Fruit fly (Drosophila melanogaster) whole organism, embryonic: ENCODE results near the gene Or7a.
A peak's percentile ranks its signal among the peaks of the same experiment; 100 is the strongest.

Experiments
- Ada2b ChIP-seq: fragments of 200-800 bp; sonication (Bioruptor generic); IDR thresholded peaks from 2 replicates; pipeline ENCODE4 v1.3.6; 2022; ENCODE audit warnings: missing biosample characterization, missing genetic modification characterization
- Blimp-1 ChIP-seq: fragments of 200-800 bp; sonication (Bioruptor generic); optimal IDR thresholded peaks from 3 replicates; lab custom pipeline; 2018; ENCODE audit warnings: missing biosample characterization, missing genetic modification characterization, mild to moderate bottlenecking, moderate library complexity, missing genetic modification reagents
- CG10209 ChIP-seq: fragments of 200-800 bp; sonication (Bioruptor generic); optimal IDR thresholded peaks from 3 replicates; lab custom pipeline; 2017; ENCODE audit warnings: missing biosample characterization, mild to moderate bottlenecking, missing genetic modification characterization, missing genetic modification reagents
- CG1024 ChIP-seq: fragments of 200-800 bp; sonication (Bioruptor generic); IDR thresholded peaks from 2 replicates; pipeline ENCODE4 v1.3.6; 2022; ENCODE audit warnings: missing biosample characterization, missing genetic modification characterization
- CG10366 ChIP-seq: fragments of 200-800 bp; sonication (Bioruptor generic); IDR thresholded peaks from 2 replicates; pipeline ENCODE4 v1.3.6; 2022; ENCODE audit warnings: missing biosample characterization, missing genetic modification characterization
- CG10431 ChIP-seq: fragments of 200-800 bp; sonication (Bioruptor generic); optimal IDR thresholded peaks from 3 replicates; lab custom pipeline; 2018; ENCODE audit warnings: missing biosample characterization, mild to moderate bottlenecking, missing genetic modification characterization
- CG11695 ChIP-seq: fragments of 200-800 bp; sonication (Bioruptor generic); IDR thresholded peaks from 3 replicates; pipeline ENCODE4 v1.3.6; 2022; ENCODE audit warnings: missing biosample characterization, missing genetic modification characterization
- CG12219 ChIP-seq: fragments of 200-800 bp; sonication (Bioruptor generic); optimal IDR thresholded peaks from 3 replicates; lab custom pipeline; 2018; ENCODE audit warnings: missing biosample characterization, mild to moderate bottlenecking, missing genetic modification characterization
- CG12744 ChIP-seq: fragments of 200-800 bp; sonication (Bioruptor generic); optimal IDR thresholded peaks from 2 replicates; lab custom pipeline; 2016; ENCODE audit warnings: missing biosample characterization, missing genetic modification characterization
- CG14050 ChIP-seq: fragments of 200-800 bp; sonication (Bioruptor generic); IDR thresholded peaks from 3 replicates; pipeline ENCODE4 v1.3.6; 2022; ENCODE audit warnings: missing biosample characterization, missing genetic modification characterization
- CG1603 ChIP-seq: fragments of 200-800 bp; sonication (Bioruptor generic); optimal IDR thresholded peaks from 2 replicates; lab custom pipeline; 2019; ENCODE audit warnings: missing biosample characterization, mild to moderate bottlenecking, missing genetic modification characterization, moderate library complexity
- CG17385 ChIP-seq: fragments of 200-800 bp; sonication (Bioruptor generic); optimal IDR thresholded peaks from 3 replicates; lab custom pipeline; 2018; ENCODE audit warnings: missing biosample characterization, mild to moderate bottlenecking, missing genetic modification characterization
- CG17612 ChIP-seq: fragments of 200-800 bp; sonication (Bioruptor generic); IDR thresholded peaks from 2 replicates; pipeline ENCODE4 v1.3.6; 2022; ENCODE audit warnings: missing biosample characterization, missing genetic modification characterization
- CG18011 ChIP-seq: fragments of 200-800 bp; sonication (Bioruptor generic); optimal IDR thresholded peaks from 2 replicates; lab custom pipeline; 2017; ENCODE audit warnings: missing biosample characterization, missing genetic modification characterization, mild to moderate bottlenecking, moderate library complexity, missing genotype
- CG2678 ChIP-seq: fragments of 200-800 bp; sonication (Bioruptor generic); optimal IDR thresholded peaks from 3 replicates; lab custom pipeline; 2019; ENCODE audit warnings: missing biosample characterization, mild to moderate bottlenecking, missing genetic modification characterization, moderate library complexity
- CG30403 ChIP-seq: fragments of 200-800 bp; sonication (Bioruptor generic); optimal IDR thresholded peaks from 3 replicates; lab custom pipeline; 2016; ENCODE audit warnings: missing biosample characterization, missing genetic modification characterization
- CG43689 ChIP-seq: fragments of 200-800 bp; sonication (Bioruptor generic); IDR thresholded peaks from 2 replicates; pipeline ENCODE4 v1.3.6; 2022; ENCODE audit warnings: missing biosample characterization, missing genetic modification characterization
- CG7357 ChIP-seq: fragments of 200-800 bp; sonication (Bioruptor generic); IDR thresholded peaks from 3 replicates; pipeline ENCODE4 v1.3.6; 2022; ENCODE audit warnings: missing biosample characterization, missing genetic modification characterization
- CG8290 ChIP-seq, 3 experiments: fragments of 200-800 bp; sonication (Bioruptor generic); optimal IDR thresholded peaks; 2 replicates each; lab custom pipeline; 2016 to 2019; ENCODE audit warnings: missing biosample characterization in 3 of 3, missing genetic modification characterization in 3 of 3, mild to moderate bottlenecking in 2 of 3, moderate library complexity in 1 of 3
- CG8388 ChIP-seq: fragments of 200-800 bp; sonication (Bioruptor generic); optimal IDR thresholded peaks from 2 replicates; lab custom pipeline; 2019; ENCODE audit warnings: missing biosample characterization, mild to moderate bottlenecking, missing genetic modification characterization, moderate library complexity
- Dbx ChIP-seq: fragments of 200-800 bp; sonication (Bioruptor generic); IDR thresholded peaks from 3 replicates; pipeline ENCODE4 v1.3.6; 2022; ENCODE audit warnings: missing biosample characterization, missing genetic modification characterization
- Dll ChIP-seq: fragments of 200-800 bp; sonication (Bioruptor generic); IDR thresholded peaks from 4 replicates; pipeline ENCODE4 v1.3.6; 2022; ENCODE audit warnings: missing biosample characterization, missing genetic modification characterization; ENCODE audit not compliant: partially characterized antibody
- Dp ChIP-seq: fragments of 200-800 bp; sonication (Bioruptor generic); optimal IDR thresholded peaks from 2 replicates; lab custom pipeline; 2018; ENCODE audit warnings: missing biosample characterization, mild to moderate bottlenecking, missing genetic modification characterization, moderate library complexity
- Hmx ChIP-seq: fragments of 200-800 bp; sonication (Bioruptor generic); optimal IDR thresholded peaks from 2 replicates; lab custom pipeline; 2016; ENCODE audit warnings: missing biosample characterization, missing genetic modification characterization
- Hr3 ChIP-seq: fragments of 200-800 bp; sonication (Bioruptor generic); optimal IDR thresholded peaks from 3 replicates; lab custom pipeline; 2016; ENCODE audit warnings: missing biosample characterization, missing genetic modification characterization
- Hr51 ChIP-seq, 2 experiments: fragments of 200-800 bp; sonication (Bioruptor generic); optimal IDR thresholded peaks; 2 replicates in 1 of 2; 3 replicates in 1 of 2; lab custom pipeline; 2016 to 2018; ENCODE audit warnings: missing biosample characterization in 2 of 2, missing genetic modification characterization in 2 of 2, mild to moderate bottlenecking in 1 of 2, moderate library complexity in 1 of 2
- Hsf ChIP-seq: fragments of 200-800 bp; sonication (Bioruptor generic); optimal IDR thresholded peaks from 3 replicates; lab custom pipeline; 2016; ENCODE audit warnings: missing biosample characterization, missing genetic modification characterization
- Jarid2 ChIP-seq: fragments of 200-800 bp; sonication (Bioruptor generic); optimal IDR thresholded peaks from 3 replicates; lab custom pipeline; 2017; ENCODE audit warnings: mild to moderate bottlenecking, missing biosample characterization, missing genetic modification reagents, missing genetic modification characterization
- Kr ChIP-seq: fragments of 200-800 bp; sonication (Bioruptor generic); optimal IDR thresholded peaks from 2 replicates; lab custom pipeline; 2017; ENCODE audit warnings: missing biosample characterization, mild to moderate bottlenecking, missing genetic modification characterization
- Ssrp ChIP-seq: fragments of 200-800 bp; sonication (Bioruptor generic); optimal IDR thresholded peaks from 2 replicates; lab custom pipeline; 2018; ENCODE audit warnings: missing biosample characterization, mild to moderate bottlenecking, missing genetic modification characterization, moderate library complexity
- bowl ChIP-seq: fragments of 200-800 bp; sonication (Bioruptor generic); IDR thresholded peaks from 2 replicates; pipeline ENCODE4 v1.3.6; 2022; ENCODE audit warnings: missing biosample characterization, missing genetic modification characterization
- cg ChIP-seq: fragments of 200-800 bp; sonication (Bioruptor generic); optimal IDR thresholded peaks from 3 replicates; lab custom pipeline; 2019; ENCODE audit warnings: missing biosample characterization, mild to moderate bottlenecking, missing genetic modification characterization, moderate library complexity
- cwo ChIP-seq: fragments of 200-800 bp; sonication (Bioruptor generic); optimal IDR thresholded peaks from 3 replicates; lab custom pipeline; 2017; ENCODE audit warnings: missing biosample characterization, missing genetic modification characterization, mild to moderate bottlenecking, moderate library complexity, missing genetic modification reagents
- ham ChIP-seq: fragments of 200-800 bp; sonication (Bioruptor generic); IDR thresholded peaks from 2 replicates; pipeline ENCODE4 v1.3.6; 2022; ENCODE audit warnings: missing biosample characterization, missing genetic modification characterization
- luna ChIP-seq: fragments of 200-800 bp; sonication (Bioruptor generic); optimal IDR thresholded peaks from 2 replicates; lab custom pipeline; 2016; ENCODE audit warnings: missing biosample characterization, missing genetic modification characterization
- mam ChIP-seq: fragments of 200-800 bp; sonication (Bioruptor generic); optimal IDR thresholded peaks from 3 replicates; lab custom pipeline; 2016; ENCODE audit warnings: missing biosample characterization, missing genetic modification characterization
- mld ChIP-seq: fragments of 200-800 bp; sonication (Bioruptor generic); IDR thresholded peaks from 3 replicates; pipeline ENCODE4 v1.3.6; 2022; ENCODE audit warnings: missing biosample characterization, missing genetic modification characterization; ENCODE audit not compliant: partially characterized antibody
- nom ChIP-seq: fragments of 200-800 bp; sonication (Bioruptor generic); optimal IDR thresholded peaks from 2 replicates; lab custom pipeline; 2017; ENCODE audit warnings: missing biosample characterization, missing genetic modification characterization, mild to moderate bottlenecking, moderate library complexity, missing genetic modification reagents
- ranshi ChIP-seq: fragments of 200-800 bp; sonication (Bioruptor generic); IDR thresholded peaks from 2 replicates; pipeline ENCODE4 v1.3.6; 2022; ENCODE audit warnings: missing biosample characterization, missing genetic modification characterization
- sc ChIP-seq, 3 experiments: fragments of >200 bp in 2 of 3; fragments of 200-800 bp in 1 of 3; sonication (Bioruptor generic) in 1 of 3; optimal IDR thresholded peaks; 2 replicates in 2 of 3; 3 replicates in 1 of 3; lab custom pipeline; 2017; ENCODE audit warnings: mild to moderate bottlenecking in 1 of 3, missing biosample characterization in 1 of 3, missing genetic modification characterization in 1 of 3, missing genetic modification reagents in 1 of 3
- sd ChIP-seq: fragments of 200-800 bp; sonication (Bioruptor generic); optimal IDR thresholded peaks from 3 replicates; lab custom pipeline; 2018; ENCODE audit warnings: missing biosample characterization, mild to moderate bottlenecking, missing genetic modification characterization, moderate library complexity
- shn ChIP-seq: fragments of 200-800 bp; sonication (Bioruptor generic); optimal IDR thresholded peaks from 3 replicates; lab custom pipeline; 2016; ENCODE audit warnings: missing biosample characterization, missing genetic modification characterization
- slou ChIP-seq: fragments of 200-800 bp; sonication (Bioruptor generic); optimal IDR thresholded peaks from 3 replicates; lab custom pipeline; 2016; ENCODE audit warnings: missing biosample characterization, missing genetic modification characterization
- ssp ChIP-seq: fragments of 200-800 bp; sonication (Bioruptor generic); IDR thresholded peaks from 2 replicates; pipeline ENCODE4 v1.3.6; 2022; ENCODE audit warnings: missing biosample characterization, missing genetic modification characterization
- tgo ChIP-seq: fragments of 200-800 bp; sonication (Bioruptor generic); IDR thresholded peaks from 3 replicates; pipeline ENCODE4 v1.3.6; 2022; ENCODE audit warnings: missing biosample characterization, missing genetic modification characterization
- twi ChIP-seq: fragments of 200-800 bp; optimal IDR thresholded peaks from 2 replicates; lab custom pipeline; 2019; ENCODE audit warnings: missing biosample characterization, mild to moderate bottlenecking, missing genetic modification characterization, moderate library complexity
- zen ChIP-seq: fragments of 200-800 bp; sonication (Bioruptor generic); optimal IDR thresholded peaks from 3 replicates; lab custom pipeline; 2018; ENCODE audit warnings: missing biosample characterization, mild to moderate bottlenecking, missing genetic modification characterization, moderate library complexity
- zen2 ChIP-seq: fragments of 200-800 bp; sonication (Bioruptor generic); IDR thresholded peaks from 3 replicates; pipeline ENCODE4 v1.3.6; 2022; ENCODE audit warnings: missing biosample characterization, missing genetic modification characterization; ENCODE audit not compliant: partially characterized antibody

Or7a gene

DNA sequence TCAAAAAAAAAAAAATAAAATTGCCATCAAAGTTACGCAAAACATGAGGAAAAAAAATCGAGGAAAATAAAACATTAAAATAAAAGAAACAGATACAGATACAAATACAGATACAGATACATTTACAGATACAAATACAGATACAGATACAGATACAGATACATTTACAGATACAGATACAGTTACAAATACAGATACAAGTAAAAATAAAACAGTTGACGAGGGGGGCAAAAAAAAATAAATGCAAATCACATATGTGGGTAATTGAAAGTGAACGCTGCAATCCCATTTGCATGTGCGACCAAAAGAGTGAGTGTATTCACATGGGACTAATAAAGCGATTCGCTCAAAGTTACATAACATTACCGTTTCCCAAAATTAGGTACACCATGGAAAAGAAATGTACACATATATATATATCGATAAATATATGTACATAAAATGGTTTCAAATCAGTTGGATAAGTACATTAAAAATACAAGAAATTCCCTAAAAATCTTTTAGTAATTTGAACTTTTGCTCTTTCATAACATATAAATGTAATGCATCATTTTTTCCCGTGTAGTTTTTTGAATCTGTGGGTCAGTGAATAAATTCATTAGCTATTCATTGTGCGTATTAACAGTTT lies 40.2 kb upstream of the Or7a start (continued):
- no peak for TF ChIP-seq zen2
- TF ChIP-seq CG12219 (GFP tag; lab: Kevin White, UChicago) = no peak
- no peak for TF ChIP-seq Dll (GFP tag; lab: Robert Waterston, UW)
- peak; percentile 36 for TF ChIP-seq CG10366 (GFP tag; lab: Robert Waterston, UW)
- TF ChIP-seq cg = peak; percentile 54
- TF ChIP-seq Hr3 (GFP tag; lab: Kevin White, UChicago) = peak; percentile 31
- no peak for TF ChIP-seq CG14050
- TF ChIP-seq CG10209 (GFP tag; lab: Kevin White, UChicago) = no peak
- TF ChIP-seq Dbx (GFP tag; lab: Robert Waterston, UW) = no peak
- no peak for TF ChIP-seq CG18011 (GFP tag; lab: Kevin White, UChicago)
- TF ChIP-seq CG17612 (GFP tag; lab: Robert Waterston, UW) = no peak
- TF ChIP-seq tgo (GFP tag; lab: Robert Waterston, UW) = peak; percentile 60
- TF ChIP-seq sd (tag; lab: Kevin White, UChicago) = no peak
- TF ChIP-seq CG12744 (GFP tag; lab: Kevin White, UChicago) = no peak
- TF ChIP-seq CG43689 (GFP tag; lab: Robert Waterston, UW) = no peak
- TF ChIP-seq ssp (GFP tag; lab: Robert Waterston, UW) = no peak
- TF ChIP-seq CG1024 (GFP tag; lab: Robert Waterston, UW) = no peak
- TF ChIP-seq Hsf (GFP tag; lab: Kevin White, UChicago) = no peak
- no peak for TF ChIP-seq Jarid2
- peak; percentile 23 for TF ChIP-seq CG17385 (GFP tag; lab: Kevin White, UChicago)
- TF ChIP-seq ham = no peak
- TF ChIP-seq CG11695 = peak; percentile 59; the same call in 1 of the 3 replicates
- TF ChIP-seq CG1603 = no peak
- no peak for TF ChIP-seq mld (GFP tag; lab: Robert Waterston, UW)
- TF ChIP-seq twi = no peak
- TF ChIP-seq Ssrp (tag; lab: Kevin White, UChicago) = peak; percentile 39
- no peak for TF ChIP-seq shn (GFP tag; lab: Kevin White, UChicago)
- TF ChIP-seq CG8388 = peak; percentile 40
- no peak for TF ChIP-seq CG10431 (GFP tag; lab: Kevin White, UChicago)
- 0 out of 3 replicates have a peak, but pooled peaks have one; percentile 25 for TF ChIP-seq CG7357 (GFP tag; lab: Robert Waterston, UW)
- TF ChIP-seq cwo (GFP tag; lab: Kevin White, UChicago) = no peak
- peak; percentile 59 for TF ChIP-seq Blimp-1 (GFP tag; lab: Kevin White, UChicago)
- peak in 1 of 2 experiments; percentile 79 for TF ChIP-seq Hr51 (GFP tag; optimal IDR thresholded peaks at IDR 0.05; lab: Kevin White, UChicago)
- TF ChIP-seq ranshi (GFP tag; lab: Robert Waterston, UW) = peak; percentile 52; the same call in 1 of the 2 replicates
- TF ChIP-seq sc (optimal IDR thresholded peaks at IDR 0.05; lab: Kevin White, UChicago) = no peak
- no peak for TF ChIP-seq sc (GFP tag; optimal IDR thresholded peaks at IDR 0.05; lab: Kevin White, UChicago)
- TF ChIP-seq luna (GFP tag; lab: Kevin White, UChicago) = no peak
- peak; percentile 25 for TF ChIP-seq CG30403 (GFP tag; lab: Kevin White, UChicago)
- TF ChIP-seq Dp (GFP tag; lab: Kevin White, UChicago) = no peak
- no peak for TF ChIP-seq nom
- TF ChIP-seq CG8290 (GFP tag; optimal IDR thresholded peaks at IDR 0.05; lab: Kevin White, UChicago) = no peak
- no peak for TF ChIP-seq CG8290 (tag; optimal IDR thresholded peaks at IDR 0.05; lab: Kevin White, UChicago)
- TF ChIP-seq Kr = no peak
- TF ChIP-seq mam (GFP tag; lab: Kevin White, UChicago) = no peak
- TF ChIP-seq slou (GFP tag; lab: Kevin White, UChicago) = no peak
- no peak for TF ChIP-seq zen (tag; lab: Kevin White, UChicago)
- no peak for TF ChIP-seq Hmx (GFP tag; lab: Kevin White, UChicago)
- TF ChIP-seq bowl = no peak
- peak; percentile 35; the same call in 1 of the 2 replicates for TF ChIP-seq Ada2b (GFP tag; lab: Robert Waterston, UW)
- TF ChIP-seq CG2678 (tag; lab: Kevin White, UChicago) = peak; percentile 75
